Fruit fly (Drosophila melanogaster): Measurements from ENCODE around the gene Ir7d.

DNA sequence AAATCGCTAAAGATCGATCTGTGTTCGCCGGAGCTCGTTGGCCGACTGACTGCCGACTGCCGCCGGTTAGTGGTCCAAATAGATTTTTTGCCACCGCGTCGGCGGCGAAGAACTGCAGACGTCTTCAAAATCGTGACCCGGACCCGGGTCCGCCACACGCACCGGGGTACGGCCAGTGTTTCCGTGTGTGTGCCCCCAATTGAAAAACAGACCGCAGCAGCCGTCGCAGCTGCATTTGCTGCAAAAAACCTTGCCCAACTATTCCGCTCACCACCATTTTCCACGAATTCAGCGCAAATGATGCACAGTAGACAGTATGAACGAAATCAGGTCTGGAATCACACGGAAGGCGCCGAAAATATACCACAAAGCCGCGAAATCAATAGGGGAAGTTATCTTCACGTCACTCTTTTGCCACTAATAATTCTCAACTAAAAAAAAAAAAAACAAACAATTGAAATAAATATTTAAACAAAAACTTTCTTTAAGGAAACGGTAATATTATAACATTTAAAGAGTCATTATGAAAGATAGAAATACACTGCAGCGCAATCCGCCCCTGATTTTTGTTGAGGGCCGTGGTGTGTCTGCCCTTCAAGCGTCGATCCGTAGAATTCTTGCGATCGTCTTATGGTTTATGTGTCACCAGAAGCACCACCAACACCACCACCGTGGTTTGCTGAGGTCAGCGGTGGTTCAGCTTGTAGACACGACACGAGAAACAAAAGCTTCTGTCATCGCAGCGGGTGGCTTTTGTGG lies 5.3 kb downstream of the Ir7d start, which contains the start of gene dec:
- TF ChIP-seq CG11617 (GFP tag; optimal IDR thresholded peaks at IDR 0.05) (no peak), CG1620 (GFP tag; optimal IDR thresholded peaks at IDR 0.05) (no peak), Mnt (GFP tag; optimal IDR thresholded peaks at IDR 0.05) (no peak), CG7101 (tag; optimal IDR thresholded peaks at IDR 0.05) (no peak), ovo (GFP tag; optimal IDR thresholded peaks at IDR 0.05) (no peak), CG7045 (GFP tag; optimal IDR thresholded peaks at IDR 0.05) (no peak), CG12768 (GFP tag; optimal IDR thresholded peaks at IDR 0.05) (no peak), kay (GFP tag; ENCODE audit: borderline replicate concordance) (no peak), toe (GFP tag; optimal IDR thresholded peaks at IDR 0.05) (no peak), cic (GFP tag; optimal IDR thresholded peaks at IDR 0.05) (no peak), cnc (optimal IDR thresholded peaks at IDR 0.05) (no peak), CG5204 (GFP tag; optimal IDR thresholded peaks at IDR 0.05) (no peak)
